Fruit fly (Drosophila melanogaster) whole organism, embryonic: ENCODE results near the gene CG6652.

Experiments
- ATbp ChIP-seq: fragments of 200-800 bp; sonication (Bioruptor generic); optimal IDR thresholded peaks from 2 replicates; lab custom pipeline; 2017; ENCODE audit warnings: missing biosample characterization, mild to moderate bottlenecking, missing genetic modification characterization, missing genetic modification reagents
- Atf6 ChIP-seq: fragments of 200-800 bp; sonication (Bioruptor generic); IDR thresholded peaks from 2 replicates; pipeline ENCODE4 v1.3.6; 2022; ENCODE audit warnings: missing biosample characterization, missing genetic modification characterization
- CG10321 ChIP-seq: fragments of 200-800 bp; sonication (Bioruptor generic); IDR thresholded peaks from 2 replicates; pipeline ENCODE4 v1.3.6; 2022; ENCODE audit warnings: missing biosample characterization, missing genetic modification characterization
- CG10366 ChIP-seq: fragments of 200-800 bp; sonication (Bioruptor generic); IDR thresholded peaks from 2 replicates; pipeline ENCODE4 v1.3.6; 2022; ENCODE audit warnings: missing biosample characterization, missing genetic modification characterization
- CG11696 ChIP-seq: fragments of 200-800 bp; sonication (Bioruptor generic); IDR thresholded peaks from 2 replicates; pipeline ENCODE4 v1.3.6; 2022; ENCODE audit warnings: missing biosample characterization, missing genetic modification characterization
- CG11723 ChIP-seq: fragments of 200-800 bp; sonication (Bioruptor generic); optimal IDR thresholded peaks from 2 replicates; lab custom pipeline; 2017; ENCODE audit warnings: missing biosample characterization, mild to moderate bottlenecking, missing genetic modification characterization
- CG13123 ChIP-seq: fragments of 200-800 bp; sonication (Bioruptor generic); optimal IDR thresholded peaks from 2 replicates; lab custom pipeline; 2016; ENCODE audit warnings: missing biosample characterization, missing genetic modification characterization
- CG13424 ChIP-seq: fragments of 200-800 bp; sonication (Bioruptor generic); optimal IDR thresholded peaks from 2 replicates; lab custom pipeline; 2019; ENCODE audit warnings: missing biosample characterization, mild to moderate bottlenecking, missing genetic modification characterization, moderate library complexity
- CG14441 ChIP-seq: fragments of 200-800 bp; sonication (Bioruptor generic); IDR thresholded peaks from 2 replicates; pipeline ENCODE4 v1.3.6; 2022; ENCODE audit warnings: missing biosample characterization, missing genetic modification characterization
- CG15514 ChIP-seq: fragments of 200-800 bp; sonication (Bioruptor generic); optimal IDR thresholded peaks from 3 replicates; lab custom pipeline; 2017; ENCODE audit warnings: missing biosample characterization, missing genetic modification characterization, mild to moderate bottlenecking, moderate library complexity, missing genetic modification reagents
- CG16779 ChIP-seq: fragments of 200-800 bp; sonication (Bioruptor generic); IDR thresholded peaks from 2 replicates; pipeline ENCODE4 v1.3.6; 2022; ENCODE audit warnings: missing biosample characterization, missing genetic modification characterization
- CG17328 ChIP-seq: fragments of 200-800 bp; sonication (Bioruptor generic); IDR thresholded peaks from 2 replicates; pipeline ENCODE4 v1.3.6; 2022; ENCODE audit warnings: missing biosample characterization, missing genetic modification characterization
- CG2116 ChIP-seq: fragments of 200-800 bp; sonication (Bioruptor generic); optimal IDR thresholded peaks from 3 replicates; lab custom pipeline; 2018; ENCODE audit warnings: missing biosample characterization, mild to moderate bottlenecking, missing genetic modification characterization
- CG2199 ChIP-seq: fragments of 200-800 bp; sonication (Bioruptor generic); IDR thresholded peaks from 3 replicates; pipeline ENCODE4 v1.3.6; 2022; ENCODE audit warnings: missing biosample characterization, missing genetic modification characterization
- CG32532 ChIP-seq: fragments of 200-800 bp; sonication (Bioruptor generic); IDR thresholded peaks from 2 replicates; pipeline ENCODE4 v1.3.6; 2022; ENCODE audit warnings: missing biosample characterization, missing genetic modification characterization
- CG4282 ChIP-seq: fragments of 200-800 bp; sonication (Bioruptor generic); optimal IDR thresholded peaks from 2 replicates; lab custom pipeline; 2016; ENCODE audit warnings: missing biosample characterization, missing genetic modification characterization
- CG4424 ChIP-seq: fragments of 200-800 bp; sonication (Bioruptor generic); optimal IDR thresholded peaks from 3 replicates; lab custom pipeline; 2016; ENCODE audit warnings: missing biosample characterization, missing genetic modification characterization
- CG8290 ChIP-seq, 3 experiments: fragments of 200-800 bp; sonication (Bioruptor generic); optimal IDR thresholded peaks; 2 replicates each; lab custom pipeline; 2016 to 2019; ENCODE audit warnings: missing biosample characterization in 3 of 3, missing genetic modification characterization in 3 of 3, mild to moderate bottlenecking in 2 of 3, moderate library complexity in 1 of 3
- CG8924 ChIP-seq: fragments of 200-800 bp; optimal IDR thresholded peaks from 3 replicates; lab custom pipeline; 2019; ENCODE audit warnings: missing biosample characterization, mild to moderate bottlenecking, missing genetic modification characterization, moderate library complexity
- Dbx ChIP-seq: fragments of 200-800 bp; sonication (Bioruptor generic); IDR thresholded peaks from 3 replicates; pipeline ENCODE4 v1.3.6; 2022; ENCODE audit warnings: missing biosample characterization, missing genetic modification characterization
- Dip2 ChIP-seq: fragments of 200-800 bp; sonication (Bioruptor generic); IDR thresholded peaks from 2 replicates; pipeline ENCODE4 v1.3.6; 2022; ENCODE audit warnings: missing biosample characterization, missing genetic modification characterization
- Dll ChIP-seq: fragments of 200-800 bp; sonication (Bioruptor generic); IDR thresholded peaks from 4 replicates; pipeline ENCODE4 v1.3.6; 2022; ENCODE audit warnings: missing biosample characterization, missing genetic modification characterization; ENCODE audit not compliant: partially characterized antibody
- Fer3 ChIP-seq: fragments of 200-800 bp; sonication (Bioruptor generic); optimal IDR thresholded peaks from 2 replicates; lab custom pipeline; 2018; ENCODE audit warnings: missing biosample characterization, mild to moderate bottlenecking, missing genetic modification characterization, moderate library complexity
- Hey ChIP-seq: fragments of 200-800 bp; sonication (Bioruptor generic); optimal IDR thresholded peaks from 3 replicates; lab custom pipeline; 2018; ENCODE audit warnings: missing biosample characterization, mild to moderate bottlenecking, missing genetic modification characterization
- HmgD ChIP-seq: fragments of 200-800 bp; sonication (Bioruptor generic); optimal IDR thresholded peaks from 3 replicates; lab custom pipeline; 2016; ENCODE audit warnings: missing biosample characterization, missing genetic modification characterization
- Hr78 ChIP-seq, 2 experiments: fragments of 200-800 bp in 1 of 2; fragments of >200 bp in 1 of 2; sonication (Bioruptor generic) in 1 of 2; optimal IDR thresholded peaks; 2 replicates each; lab custom pipeline; 2017 to 2019; ENCODE audit warnings: missing biosample characterization in 2 of 2, missing genetic modification characterization in 2 of 2, mild to moderate bottlenecking in 1 of 2, moderate library complexity in 1 of 2
- Rfx ChIP-seq: fragments of 200-800 bp; sonication (Bioruptor generic); IDR thresholded peaks from 2 replicates; pipeline ENCODE4 v1.3.6; 2022; ENCODE audit warnings: missing biosample characterization, missing genetic modification characterization
- Taf1 ChIP-seq: fragments of 200-800 bp; sonication (Bioruptor generic); IDR thresholded peaks from 2 replicates; pipeline ENCODE4 v1.3.6; 2022; ENCODE audit warnings: missing biosample characterization, missing genetic modification characterization
- Vsx1 ChIP-seq: fragments of 200-800 bp; sonication (Bioruptor generic); optimal IDR thresholded peaks from 2 replicates; lab custom pipeline; 2017; ENCODE audit warnings: missing biosample characterization, mild to moderate bottlenecking, missing genetic modification characterization, missing genetic modification reagents
- abd-A ChIP-seq: fragments of 200-800 bp; sonication (Bioruptor generic); optimal IDR thresholded peaks from 3 replicates; lab custom pipeline; 2019; ENCODE audit warnings: missing biosample characterization, mild to moderate bottlenecking, missing genetic modification characterization, moderate library complexity
- ato ChIP-seq: fragments of 200-800 bp; sonication (Bioruptor generic); IDR thresholded peaks from 2 replicates; pipeline ENCODE4 v1.3.6; 2022; ENCODE audit warnings: missing biosample characterization, missing genetic modification characterization; ENCODE audit not compliant: partially characterized antibody
- bbx ChIP-seq: fragments of 200-800 bp; sonication (Bioruptor generic); IDR thresholded peaks from 2 replicates; pipeline ENCODE4 v1.3.6; 2022; ENCODE audit warnings: missing biosample characterization, missing genetic modification characterization; ENCODE audit not compliant: partially characterized antibody
- chn ChIP-seq: fragments of 200-800 bp; sonication (Bioruptor generic); optimal IDR thresholded peaks from 2 replicates; lab custom pipeline; 2016; ENCODE audit warnings: missing biosample characterization, missing genetic modification characterization
- ci ChIP-seq: fragments of 200-800 bp; sonication (Bioruptor generic); IDR thresholded peaks from 3 replicates; pipeline ENCODE4 v1.3.6; 2022; ENCODE audit warnings: missing biosample characterization, missing genetic modification characterization
- dan ChIP-seq: fragments of 200-800 bp; sonication (Bioruptor generic); IDR thresholded peaks from 2 replicates; pipeline ENCODE4 v1.3.6; 2022; ENCODE audit warnings: missing biosample characterization, missing genetic modification characterization
- dmrt11E ChIP-seq: fragments of 200-800 bp; sonication (Bioruptor generic); optimal IDR thresholded peaks from 3 replicates; lab custom pipeline; 2018; ENCODE audit warnings: missing biosample characterization, mild to moderate bottlenecking, missing genetic modification characterization, moderate library complexity
- gfzf ChIP-seq: fragments of 200-800 bp; sonication (Bioruptor generic); optimal IDR thresholded peaks from 2 replicates; lab custom pipeline; 2016; ENCODE audit warnings: missing biosample characterization, mild to moderate bottlenecking, missing genetic modification characterization, moderate library complexity
- hbn ChIP-seq: fragments of 200-800 bp; sonication (Bioruptor generic); IDR thresholded peaks from 2 replicates; pipeline ENCODE4 v1.3.6; 2022; ENCODE audit warnings: missing biosample characterization, missing genetic modification characterization; ENCODE audit not compliant: partially characterized antibody
- hkb ChIP-seq, 2 experiments: fragments of 200-800 bp in 1 of 2; fragments of >200 bp in 1 of 2; sonication (Bioruptor generic) in 1 of 2; IDR thresholded peaks in 1 of 2; optimal IDR thresholded peaks in 1 of 2; 2 replicates each; pipeline versions ENCODE4 v1.3.6 to Lab custom; 2017 to 2022; ENCODE audit warnings: missing biosample characterization in 1 of 2, missing genetic modification characterization in 1 of 2
- mirr ChIP-seq: fragments of 200-800 bp; sonication (Bioruptor generic); optimal IDR thresholded peaks from 3 replicates; lab custom pipeline; 2018; ENCODE audit warnings: missing biosample characterization, mild to moderate bottlenecking, missing genetic modification characterization
- nom ChIP-seq: fragments of 200-800 bp; sonication (Bioruptor generic); optimal IDR thresholded peaks from 2 replicates; lab custom pipeline; 2017; ENCODE audit warnings: missing biosample characterization, missing genetic modification characterization, mild to moderate bottlenecking, moderate library complexity, missing genetic modification reagents
- pita ChIP-seq: fragments of 200-800 bp; sonication (Bioruptor generic); optimal IDR thresholded peaks from 2 replicates; lab custom pipeline; 2017; ENCODE audit warnings: missing biosample characterization, mild to moderate bottlenecking, missing genetic modification characterization
- prd ChIP-seq, 3 experiments: fragments of >200 bp in 2 of 3; fragments of 200-800 bp in 1 of 3; sonication (Bioruptor generic) in 1 of 3; optimal IDR thresholded peaks in 2 of 3; IDR thresholded peaks in 1 of 3; 2 replicates in 2 of 3; 3 replicates in 1 of 3; pipeline versions ENCODE4 v1.3.6 to Lab custom; 2017 to 2022; ENCODE audit warnings: missing biosample characterization in 1 of 3, missing genetic modification characterization in 1 of 3
- sug ChIP-seq: fragments of 200-800 bp; optimal IDR thresholded peaks from 2 replicates; lab custom pipeline; 2019; ENCODE audit warnings: missing biosample characterization, mild to moderate bottlenecking, missing genetic modification characterization, moderate library complexity
- toy ChIP-seq: fragments of 200-800 bp; sonication (Bioruptor generic); IDR thresholded peaks from 2 replicates; pipeline ENCODE4 v1.3.6; 2022; ENCODE audit warnings: missing biosample characterization, missing genetic modification characterization
- yki ChIP-seq: fragments of >200 bp; optimal IDR thresholded peaks from 3 replicates; lab custom pipeline; 2018
- zen ChIP-seq: fragments of 200-800 bp; sonication (Bioruptor generic); optimal IDR thresholded peaks from 3 replicates; lab custom pipeline; 2018; ENCODE audit warnings: missing biosample characterization, mild to moderate bottlenecking, missing genetic modification characterization, moderate library complexity

CG6652 gene

DNA sequence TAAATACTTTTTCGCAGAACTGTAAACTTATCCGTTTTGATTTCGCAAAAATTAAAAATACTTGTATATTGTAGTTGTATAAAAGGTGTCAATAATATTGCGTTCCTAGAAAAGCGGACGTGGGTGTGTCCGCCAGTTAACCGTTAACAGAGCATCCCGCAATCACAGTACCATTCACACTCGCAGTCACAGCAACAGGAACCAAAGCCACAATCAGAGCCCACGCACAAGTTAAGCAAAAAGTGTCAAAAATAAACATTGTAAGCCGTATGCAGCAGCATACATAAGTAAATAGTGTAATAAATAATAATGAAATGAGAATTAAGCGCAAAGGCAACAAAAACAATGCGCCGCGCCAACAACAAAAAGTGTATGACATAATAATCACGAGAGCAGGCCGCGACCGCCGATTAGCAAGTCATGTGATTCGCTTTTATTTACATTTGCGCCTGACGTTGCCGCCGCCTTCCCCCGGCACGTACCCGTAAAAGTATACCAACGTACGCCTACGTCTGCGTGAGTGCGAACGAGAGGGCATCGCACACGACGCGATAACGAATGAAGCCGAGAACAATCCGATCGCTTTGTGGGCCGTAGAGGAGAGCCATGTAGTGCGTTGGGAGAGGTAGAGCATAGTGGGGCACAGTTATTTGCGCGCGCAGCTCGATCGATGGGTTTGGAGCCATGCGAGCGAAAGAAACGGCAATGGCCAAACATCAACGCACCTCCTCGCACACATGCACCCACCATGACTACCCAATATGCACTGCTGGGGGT is 12.8 kb downstream of the CG6652 start (continued):
- TF ChIP-seq hkb (optimal IDR thresholded peaks at IDR 0.05; lab: Kevin White, UChicago) (no peak), hkb (GFP tag; IDR thresholded peaks at IDR 0.05; lab: Robert Waterston, UW) (0 out of 2 replicates have a peak, but pooled peaks have one; percentile 31), pita (GFP tag; lab: Kevin White, UChicago) (no peak), yki (no peak), CG16779 (GFP tag; lab: Robert Waterston, UW) (0 out of 2 replicates have a peak, but pooled peaks have one; percentile 20), Vsx1 (GFP tag; lab: Kevin White, UChicago) (peak; percentile 73), nom (GFP tag; lab: Kevin White, UChicago) (peak; percentile 71), CG10366 (GFP tag; lab: Robert Waterston, UW) (peak; percentile 49), CG4282 (no peak), CG8290 (GFP tag; optimal IDR thresholded peaks at IDR 0.05; lab: Kevin White, UChicago) (peak; percentile 39), CG8290 (tag; optimal IDR thresholded peaks at IDR 0.05; lab: Kevin White, UChicago) (peak; percentile 10 to 87), gfzf (no peak), ATbp (peak; percentile 58), CG13424 (peak; percentile 37), Dip2 (GFP tag; lab: Robert Waterston, UW) (no peak), zen (tag; lab: Kevin White, UChicago) (no peak), Atf6 (GFP tag; lab: Robert Waterston, UW) (peak; percentile 7; the same call in 1 of the 2 replicates), abd-A (peak; percentile 95), CG15514 (GFP tag; lab: Kevin White, UChicago) (peak; percentile 54), Taf1 (GFP tag; lab: Robert Waterston, UW) (peak; percentile 5; the same call in 1 of the 2 replicates), CG10321 (peak; percentile 85), HmgD (GFP tag; lab: Kevin White, UChicago) (peak; percentile 72), ci (GFP tag; lab: Robert Waterston, UW) (peak; percentile 55), CG8924 (tag; lab: Kevin White, UChicago) (peak; percentile 4), dan (GFP tag; lab: Robert Waterston, UW) (no peak), CG4424 (GFP tag; lab: Kevin White, UChicago) (peak; percentile 34), chn (GFP tag; lab: Kevin White, UChicago) (peak; percentile 51), Hey (tag; lab: Kevin White, UChicago) (peak; percentile 32), prd (optimal IDR thresholded peaks at IDR 0.05; lab: Kevin White, UChicago) (no peak), prd (GFP tag; IDR thresholded peaks at IDR 0.05; lab: Robert Waterston, UW) (peak; percentile 39; the same call in 1 of the 3 replicates), toy (GFP tag; lab: Robert Waterston, UW) (no peak), CG17328 (0 out of 2 replicates have a peak, but pooled peaks have one; percentile 3), Fer3 (tag; lab: Kevin White, UChicago) (peak; percentile 32), sug (tag; lab: Kevin White, UChicago) (peak; percentile 99), Hr78 (GFP tag; optimal IDR thresholded peaks at IDR 0.05; lab: Kevin White, UChicago) (peak in 1 of 2 experiments; percentile 81), bbx (peak; percentile 54), ato (GFP tag; lab: Robert Waterston, UW) (peak; percentile 40; the same call in 1 of the 2 replicates)
- TF ChIP-seq, all 482 proteins: peak for 238

DNA sequence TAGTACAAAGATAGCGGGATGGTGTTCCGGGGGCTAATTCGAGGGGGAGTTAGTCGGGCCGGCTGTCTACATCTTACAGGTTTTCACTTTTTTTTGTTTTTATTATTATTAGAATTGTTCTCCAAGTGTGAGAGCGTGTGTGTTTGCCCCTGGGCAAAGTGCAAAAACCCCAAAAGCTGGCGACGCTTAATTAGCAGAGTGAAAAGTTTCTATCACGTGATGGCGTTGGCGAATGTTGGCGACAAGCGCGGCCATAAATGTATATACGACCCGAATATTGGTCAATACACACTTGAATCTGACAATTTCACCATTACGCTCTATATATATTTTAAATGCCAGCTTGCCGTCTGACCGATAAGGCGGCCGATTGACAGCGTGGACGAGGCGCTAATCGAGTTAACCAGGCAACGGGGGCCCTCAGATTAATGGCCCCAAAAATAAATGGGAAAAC is 13.7 kb downstream of the CG6652 start:
- TF ChIP-seq CG14441 (GFP tag; lab: Robert Waterston, UW) (peak; percentile 40; the same call in 1 of the 2 replicates), CG32532 (GFP tag; lab: Robert Waterston, UW) (peak; percentile 55; the same call in 1 of the 2 replicates), CG2199 (GFP tag; lab: Robert Waterston, UW) (0 out of 3 replicates have a peak, but pooled peaks have one; percentile 54), Dbx (GFP tag; lab: Robert Waterston, UW) (0 out of 3 replicates have a peak, but pooled peaks have one; percentile 19), CG11723 (GFP tag; lab: Kevin White, UChicago) (no peak), dmrt11E (tag; lab: Kevin White, UChicago) (no peak), hbn (no peak), mirr (GFP tag; lab: Kevin White, UChicago) (peak; percentile 48), CG13123 (GFP tag; lab: Kevin White, UChicago) (no peak), Rfx (GFP tag; lab: Robert Waterston, UW) (peak; percentile 26; the same call in 1 of the 2 replicates), CG11696 (GFP tag; lab: Robert Waterston, UW) (peak; percentile 74), CG2116 (GFP tag; lab: Kevin White, UChicago) (no peak), Dll (GFP tag; lab: Robert Waterston, UW) (0 out of 4 replicates have a peak, but pooled peaks have one; percentile 21)
